Fruit fly (Drosophila melanogaster) whole organism, embryonic: ENCODE results near the gene CG31636.

Experiments used
- Atf3 ChIP-seq: fragments of 200-800 bp; sonication (Bioruptor generic); optimal IDR thresholded peaks from 3 replicates; lab custom pipeline; 2016; ENCODE audit warnings: missing biosample characterization, missing genetic modification characterization
- B-H2 ChIP-seq: fragments of 200-800 bp; sonication (Bioruptor generic); optimal IDR thresholded peaks from 2 replicates; lab custom pipeline; 2018; ENCODE audit warnings: missing biosample characterization, mild to moderate bottlenecking, missing genetic modification characterization
- BEAF-32 ChIP-seq: fragments of 200-800 bp; sonication (Bioruptor generic); optimal IDR thresholded peaks from 3 replicates; lab custom pipeline; 2017; ENCODE audit warnings: missing biosample characterization, missing genetic modification characterization, mild to moderate bottlenecking, moderate library complexity, missing genetic modification reagents
- CG10654 ChIP-seq: fragments of 200-800 bp; sonication (Bioruptor generic); optimal IDR thresholded peaks from 2 replicates; lab custom pipeline; 2016; ENCODE audit warnings: missing biosample characterization, missing genetic modification characterization
- CG11560 ChIP-seq: fragments of 200-800 bp; sonication (Bioruptor generic); IDR thresholded peaks from 3 replicates; pipeline ENCODE4 v1.3.6; 2022; ENCODE audit warnings: missing biosample characterization, missing genetic modification characterization
- CG11723 ChIP-seq: fragments of 200-800 bp; sonication (Bioruptor generic); optimal IDR thresholded peaks from 2 replicates; lab custom pipeline; 2017; ENCODE audit warnings: missing biosample characterization, mild to moderate bottlenecking, missing genetic modification characterization
- CG12299 ChIP-seq: fragments of 200-800 bp; sonication (Bioruptor generic); optimal IDR thresholded peaks from 2 replicates; lab custom pipeline; 2018; ENCODE audit warnings: missing biosample characterization, mild to moderate bottlenecking, missing genetic modification characterization
- CG13287 ChIP-seq: fragments of 200-800 bp; sonication (Bioruptor generic); IDR thresholded peaks from 2 replicates; pipeline ENCODE4 v1.3.6; 2022; ENCODE audit warnings: missing biosample characterization, missing genetic modification characterization; ENCODE audit not compliant: partially characterized antibody
- CG14667 ChIP-seq: fragments of 200-800 bp; sonication (Bioruptor generic); IDR thresholded peaks from 2 replicates; pipeline ENCODE4 v1.3.6; 2022; ENCODE audit warnings: missing biosample characterization, missing genetic modification characterization
- CG15269 ChIP-seq: fragments of 200-800 bp; sonication (Bioruptor generic); optimal IDR thresholded peaks from 2 replicates; lab custom pipeline; 2018; ENCODE audit warnings: missing biosample characterization, mild to moderate bottlenecking, missing genetic modification characterization, moderate library complexity
- CG15514 ChIP-seq: fragments of 200-800 bp; sonication (Bioruptor generic); optimal IDR thresholded peaks from 3 replicates; lab custom pipeline; 2017; ENCODE audit warnings: missing biosample characterization, missing genetic modification characterization, mild to moderate bottlenecking, moderate library complexity, missing genetic modification reagents
- CG17186 ChIP-seq: fragments of 200-800 bp; sonication (Bioruptor generic); optimal IDR thresholded peaks from 3 replicates; lab custom pipeline; 2017; ENCODE audit warnings: missing biosample characterization, missing genetic modification reagents, missing genetic modification characterization
- CG17359 ChIP-seq: fragments of 200-800 bp; sonication (Bioruptor generic); optimal IDR thresholded peaks from 3 replicates; lab custom pipeline; 2018; ENCODE audit warnings: missing biosample characterization, mild to moderate bottlenecking, missing genetic modification characterization, moderate library complexity
- CG2202 ChIP-seq: fragments of 200-800 bp; sonication (Bioruptor generic); optimal IDR thresholded peaks from 2 replicates; lab custom pipeline; 2018; ENCODE audit warnings: missing biosample characterization, mild to moderate bottlenecking, missing genetic modification characterization
- CG3281 ChIP-seq: fragments of 200-800 bp; sonication (Bioruptor generic); optimal IDR thresholded peaks from 3 replicates; lab custom pipeline; 2017; ENCODE audit warnings: missing biosample characterization, mild to moderate bottlenecking, missing genetic modification characterization
- CG34422 ChIP-seq: fragments of 200-800 bp; sonication (Bioruptor generic); IDR thresholded peaks from 3 replicates; pipeline ENCODE4 v1.3.6; 2022; ENCODE audit warnings: missing biosample characterization, missing genetic modification characterization
- CG6175 ChIP-seq: fragments of 200-800 bp; sonication (Bioruptor generic); IDR thresholded peaks from 3 replicates; pipeline ENCODE4 v1.3.6; 2022; ENCODE audit warnings: missing biosample characterization, missing genetic modification characterization
- CG6854 ChIP-seq: fragments of 200-800 bp; sonication (Bioruptor generic); optimal IDR thresholded peaks from 3 replicates; lab custom pipeline; 2017; ENCODE audit warnings: missing biosample characterization, mild to moderate bottlenecking, missing genetic modification characterization
- CG7271 ChIP-seq: fragments of 200-800 bp; sonication (Bioruptor generic); optimal IDR thresholded peaks from 2 replicates; lab custom pipeline; 2018; ENCODE audit warnings: missing biosample characterization, mild to moderate bottlenecking, missing genetic modification characterization, moderate library complexity
- CG8089 ChIP-seq: fragments of 200-800 bp; sonication (Bioruptor generic); optimal IDR thresholded peaks from 3 replicates; lab custom pipeline; 2016; ENCODE audit warnings: missing biosample characterization, missing genetic modification characterization
- CG8281 ChIP-seq: fragments of 200-800 bp; sonication (Bioruptor generic); optimal IDR thresholded peaks from 2 replicates; lab custom pipeline; 2018; ENCODE audit warnings: missing biosample characterization, mild to moderate bottlenecking, missing genetic modification characterization, moderate library complexity
- CHES-1-like ChIP-seq: fragments of 200-800 bp; sonication (Bioruptor generic); optimal IDR thresholded peaks from 2 replicates; lab custom pipeline; 2016; ENCODE audit warnings: missing biosample characterization, missing genetic modification characterization
- CTCF ChIP-seq: fragments of 200-800 bp; sonication (Bioruptor generic); optimal IDR thresholded peaks from 2 replicates; lab custom pipeline; 2017; ENCODE audit warnings: missing biosample characterization, mild to moderate bottlenecking, missing genetic modification characterization, moderate library complexity
- D ChIP-seq, 2 experiments: fragments of 200-800 bp in 1 of 2; fragments of >200 bp in 1 of 2; sonication (Bioruptor generic) in 1 of 2; optimal IDR thresholded peaks; 2 replicates in 1 of 2; 3 replicates in 1 of 2; lab custom pipeline; 2017; ENCODE audit warnings: mild to moderate bottlenecking in 1 of 2, missing biosample characterization in 1 of 2, missing genetic modification characterization in 1 of 2, missing genetic modification reagents in 1 of 2
- Drgx ChIP-seq: fragments of 200-800 bp; sonication (Bioruptor generic); IDR thresholded peaks from 2 replicates; pipeline ENCODE4 v1.3.6; 2022; ENCODE audit warnings: missing biosample characterization, missing genetic modification characterization
- Fer2 ChIP-seq: fragments of 200-800 bp; sonication (Bioruptor generic); optimal IDR thresholded peaks from 2 replicates; lab custom pipeline; 2018; ENCODE audit warnings: missing biosample characterization, mild to moderate bottlenecking, missing genetic modification characterization, moderate library complexity
- GATAe ChIP-seq: fragments of 200-800 bp; sonication (Bioruptor generic); conservative IDR thresholded peaks from 2 replicates; pipeline ENCODE4 v1.3.6; 2022; ENCODE audit warnings: missing biosample characterization, missing genetic modification characterization
- H15 ChIP-seq: fragments of 200-800 bp; sonication (Bioruptor generic); IDR thresholded peaks from 3 replicates; pipeline ENCODE4 v1.3.6; 2022; ENCODE audit warnings: missing biosample characterization, missing genetic modification characterization
- Mad ChIP-seq: fragments of 200-800 bp; sonication (Bioruptor generic); optimal IDR thresholded peaks from 2 replicates; lab custom pipeline; 2016; ENCODE audit warnings: missing biosample characterization, missing genetic modification characterization
- NFAT ChIP-seq: fragments of 200-800 bp; sonication (Bioruptor generic); IDR thresholded peaks from 2 replicates; pipeline ENCODE4 v1.3.6; 2022; ENCODE audit warnings: missing biosample characterization, missing genetic modification characterization
- Oaz ChIP-seq: fragments of 200-800 bp; sonication (Bioruptor generic); IDR thresholded peaks from 2 replicates; pipeline ENCODE4 v1.3.6; 2022; ENCODE audit warnings: missing biosample characterization, missing genetic modification characterization
- bcd ChIP-seq: fragments of 200-800 bp; sonication (Bioruptor generic); optimal IDR thresholded peaks from 2 replicates; lab custom pipeline; 2017; ENCODE audit warnings: missing biosample characterization, mild to moderate bottlenecking, missing genetic modification characterization
- bsh ChIP-seq, 2 experiments: fragments of 200-800 bp; sonication (Bioruptor generic); optimal IDR thresholded peaks; 2 replicates each; lab custom pipeline; 2017 to 2018; ENCODE audit warnings: mild to moderate bottlenecking in 2 of 2, missing biosample characterization in 2 of 2, missing genetic modification characterization in 2 of 2, moderate library complexity in 1 of 2
- btn ChIP-seq: fragments of 200-800 bp; sonication (Bioruptor generic); optimal IDR thresholded peaks from 2 replicates; lab custom pipeline; 2016; ENCODE audit warnings: missing biosample characterization, missing genetic modification characterization
- chn ChIP-seq: fragments of 200-800 bp; sonication (Bioruptor generic); optimal IDR thresholded peaks from 2 replicates; lab custom pipeline; 2016; ENCODE audit warnings: missing biosample characterization, missing genetic modification characterization
- da ChIP-seq: fragments of 200-800 bp; sonication (Bioruptor generic); optimal IDR thresholded peaks from 2 replicates; lab custom pipeline; 2016; ENCODE audit warnings: missing biosample characterization, missing genetic modification characterization
- dmrt99B ChIP-seq: fragments of 200-800 bp; sonication (Bioruptor generic); optimal IDR thresholded peaks from 2 replicates; lab custom pipeline; 2018; ENCODE audit warnings: missing biosample characterization, mild to moderate bottlenecking, missing genetic modification characterization, moderate library complexity
- emc ChIP-seq: fragments of 200-800 bp; sonication (Bioruptor generic); optimal IDR thresholded peaks from 2 replicates; lab custom pipeline; 2016; ENCODE audit warnings: missing biosample characterization, missing genetic modification characterization
- en ChIP-seq: fragments of 200-800 bp; sonication (Bioruptor generic); optimal IDR thresholded peaks from 2 replicates; lab custom pipeline; 2016; ENCODE audit warnings: missing biosample characterization, missing genetic modification characterization
- fd102C ChIP-seq: fragments of 200-800 bp; sonication (Bioruptor generic); optimal IDR thresholded peaks from 2 replicates; lab custom pipeline; 2018; ENCODE audit warnings: missing biosample characterization, mild to moderate bottlenecking, missing genetic modification characterization, moderate library complexity
- fru ChIP-seq: fragments of >200 bp; optimal IDR thresholded peaks from 2 replicates; lab custom pipeline; 2017
- gsb-n ChIP-seq: fragments of 200-800 bp; sonication (Bioruptor generic); optimal IDR thresholded peaks from 3 replicates; lab custom pipeline; 2018; ENCODE audit warnings: missing biosample characterization, mild to moderate bottlenecking, missing genetic modification characterization
- oc ChIP-seq: fragments of 200-800 bp; sonication (Bioruptor generic); optimal IDR thresholded peaks from 2 replicates; lab custom pipeline; 2018; ENCODE audit warnings: missing biosample characterization, mild to moderate bottlenecking, missing genetic modification characterization, moderate library complexity
- org-1 ChIP-seq: fragments of 200-800 bp; sonication (Bioruptor generic); optimal IDR thresholded peaks from 2 replicates; lab custom pipeline; 2017; ENCODE audit warnings: missing biosample characterization, missing genetic modification characterization
- p53 ChIP-seq: fragments of 200-800 bp; sonication (Bioruptor generic); optimal IDR thresholded peaks from 2 replicates; lab custom pipeline; 2016; ENCODE audit warnings: missing biosample characterization, missing genetic modification characterization
- peb ChIP-seq: fragments of 200-800 bp; sonication (Bioruptor generic); IDR thresholded peaks from 2 replicates; pipeline ENCODE4 v1.3.6; 2022; ENCODE audit warnings: missing biosample characterization, missing genetic modification characterization
- row ChIP-seq: fragments of 200-800 bp; sonication (Bioruptor generic); IDR thresholded peaks from 3 replicates; pipeline ENCODE4 v1.3.6; 2022; ENCODE audit warnings: missing biosample characterization, missing genetic modification characterization
- so ChIP-seq: fragments of 200-800 bp; sonication (Bioruptor generic); IDR thresholded peaks from 3 replicates; pipeline ENCODE4 v1.3.6; 2022; ENCODE audit warnings: missing biosample characterization, missing genetic modification characterization
- stwl ChIP-seq: fragments of 200-800 bp; sonication (Bioruptor generic); optimal IDR thresholded peaks from 3 replicates; lab custom pipeline; 2018; ENCODE audit warnings: missing biosample characterization, mild to moderate bottlenecking, missing genetic modification characterization, moderate library complexity
- tna ChIP-seq: fragments of 200-800 bp; sonication (Bioruptor generic); IDR thresholded peaks from 2 replicates; pipeline ENCODE4 v1.3.6; 2022; ENCODE audit warnings: missing biosample characterization, missing genetic modification characterization; ENCODE audit not compliant: partially characterized antibody
- toy ChIP-seq: fragments of 200-800 bp; sonication (Bioruptor generic); IDR thresholded peaks from 2 replicates; pipeline ENCODE4 v1.3.6; 2022; ENCODE audit warnings: missing biosample characterization, missing genetic modification characterization
- twi ChIP-seq: fragments of 200-800 bp; optimal IDR thresholded peaks from 2 replicates; lab custom pipeline; 2019; ENCODE audit warnings: missing biosample characterization, mild to moderate bottlenecking, missing genetic modification characterization, moderate library complexity

CG31636 gene

dm6 chr2L:6656264-6656676 lies 1.7 kb downstream of the CG31636 start, which contains the start of gene CG31633:
Gene CG31633, minus strand, starts transcription at chr2L:6656321.
- TF ChIP-seq Mad (GFP tag; lab: Kevin White, UChicago) (no peak), CG8281 (tag; lab: Kevin White, UChicago) (no peak), en (GFP tag; lab: Kevin White, UChicago) (no peak), peb (GFP tag; lab: Robert Waterston, UW) (no peak), p53 (no peak), CG17359 (tag; lab: Kevin White, UChicago) (no peak), CG6175 (no peak), CG14667 (no peak), CHES-1-like (GFP tag; lab: Kevin White, UChicago) (no peak), CG15514 (GFP tag; lab: Kevin White, UChicago) (no peak), CG13287 (GFP tag; lab: Robert Waterston, UW) (peak; percentile 84), H15 (GFP tag; lab: Robert Waterston, UW) (no peak), twi (no peak), B-H2 (GFP tag; lab: Kevin White, UChicago) (no peak), Drgx (no peak), Atf3 (GFP tag; lab: Kevin White, UChicago) (no peak), bcd (GFP tag; lab: Kevin White, UChicago) (no peak), chn (GFP tag; lab: Kevin White, UChicago) (no peak), D (optimal IDR thresholded peaks at IDR 0.05; lab: Kevin White, UChicago) (no peak), D (GFP tag; optimal IDR thresholded peaks at IDR 0.05; lab: Kevin White, UChicago) (no peak), GATAe (GFP tag; lab: Robert Waterston, UW) (no peak), NFAT (GFP tag; lab: Robert Waterston, UW) (no peak), CG2202 (tag; lab: Kevin White, UChicago) (no peak), so (no peak), toy (GFP tag; lab: Robert Waterston, UW) (no peak), emc (GFP tag; lab: Kevin White, UChicago) (no peak), org-1 (GFP tag; lab: Kevin White, UChicago) (no peak), stwl (tag; lab: Kevin White, UChicago) (no peak), Fer2 (tag; lab: Kevin White, UChicago) (no peak), CG15269 (no peak), CG12299 (tag; lab: Kevin White, UChicago) (no peak), gsb-n (tag; lab: Kevin White, UChicago) (no peak), da (GFP tag; lab: Kevin White, UChicago) (no peak), fru (lab: Kevin White, UChicago) (no peak), CG11560 (tag; lab: Robert Waterston, UW) (no peak), CG6854 (GFP tag; lab: Kevin White, UChicago) (no peak), btn (no peak), oc (no peak), CG34422 (GFP tag; lab: Robert Waterston, UW) (no peak), CG10654 (GFP tag; lab: Kevin White, UChicago) (no peak), CG8089 (GFP tag; lab: Kevin White, UChicago) (no peak), tna (GFP tag; lab: Robert Waterston, UW) (peak; percentile 95), CTCF (no peak), CG11723 (GFP tag; lab: Kevin White, UChicago) (no peak), BEAF-32 (GFP tag; lab: Kevin White, UChicago) (no peak), CG3281 (GFP tag; lab: Kevin White, UChicago) (no peak), CG17186 (GFP tag; lab: Kevin White, UChicago) (no peak), fd102C (no peak), CG7271 (tag; lab: Kevin White, UChicago) (no peak), Oaz (GFP tag; lab: Robert Waterston, UW) (no peak), dmrt99B (tag; lab: Kevin White, UChicago) (no peak), bsh (GFP tag; optimal IDR thresholded peaks at IDR 0.05; lab: Kevin White, UChicago) (no peak), row (GFP tag; lab: Robert Waterston, UW) (0 out of 3 replicates have a peak, but pooled peaks have one; percentile 15)
